Fruit fly (Drosophila melanogaster): ENCODE results near the gene CG14218.

CG14218 gene

dm6 chrX:19603953-19604352 lies 22.2 kb upstream of the CG14218 start (continued):
- TF ChIP-seq tna (GFP tag; IDR thresholded peaks at IDR 0.05; ENCODE audit: partially characterized antibody) = no peak
- 0 out of 2 replicates have a peak, but pooled peaks have one; percentile 23 for TF ChIP-seq dan (GFP tag; IDR thresholded peaks at IDR 0.05)
- no peak for TF ChIP-seq CG17186 (GFP tag; optimal IDR thresholded peaks at IDR 0.05)
- peak; percentile 49 for TF ChIP-seq CG4328 (GFP tag; optimal IDR thresholded peaks at IDR 0.05)
- TF ChIP-seq Stat92E (GFP tag; optimal IDR thresholded peaks at IDR 0.05) = no peak
- peak; percentile 16 for TF ChIP-seq Atf3 (GFP tag; optimal IDR thresholded peaks at IDR 0.05)
- TF ChIP-seq h (optimal IDR thresholded peaks at IDR 0.05) = no peak
- no peak for TF ChIP-seq Elba2 (GFP tag; optimal IDR thresholded peaks at IDR 0.05)
- peak; percentile 19 for TF ChIP-seq CG3065 (GFP tag; optimal IDR thresholded peaks at IDR 0.05)
- peak; percentile 61 for TF ChIP-seq CG5953 (GFP tag; IDR thresholded peaks at IDR 0.05)
- TF ChIP-seq wor (GFP tag; IDR thresholded peaks at IDR 0.05) = peak; percentile 48; the same call in 1 of the 2 replicates
- TF ChIP-seq trem (tag; optimal IDR thresholded peaks at IDR 0.05) = peak; percentile 50
- peak; percentile 74 for TF ChIP-seq CG6175 (GFP tag; IDR thresholded peaks at IDR 0.05)
- TF ChIP-seq CG11560 (tag; IDR thresholded peaks at IDR 0.05) = peak; percentile 56; the same call in 2 of the 3 replicates
- TF ChIP-seq Vsx1 (GFP tag; optimal IDR thresholded peaks at IDR 0.05) = peak; percentile 68
- TF ChIP-seq TFAM (GFP tag; optimal IDR thresholded peaks at IDR 0.05) = no peak
- TF ChIP-seq Lpt (GFP tag; optimal IDR thresholded peaks at IDR 0.05) = no peak
- TF ChIP-seq CG4854 (GFP tag; optimal IDR thresholded peaks at IDR 0.05) = peak; percentile 45
- no peak for TF ChIP-seq CG33557 (GFP tag; optimal IDR thresholded peaks at IDR 0.05)
- peak; percentile 75 for TF ChIP-seq mam (GFP tag; optimal IDR thresholded peaks at IDR 0.05)
- TF ChIP-seq tgo (GFP tag; IDR thresholded peaks at IDR 0.05) = peak; percentile 79
- TF ChIP-seq shn (GFP tag; optimal IDR thresholded peaks at IDR 0.05) = no peak
- TF ChIP-seq CG43689 (GFP tag; IDR thresholded peaks at IDR 0.05) = no peak
- TF ChIP-seq CG8281 (tag; optimal IDR thresholded peaks at IDR 0.05) = peak; percentile 56
- TF ChIP-seq CG33213 (GFP tag; optimal IDR thresholded peaks at IDR 0.05) = no peak
- peak; percentile 74 for TF ChIP-seq ase (GFP tag; IDR thresholded peaks at IDR 0.05)
- peak; percentile 8 for TF ChIP-seq Bteb2 (GFP tag; optimal IDR thresholded peaks at IDR 0.05)
- peak; percentile 91 for TF ChIP-seq Med (GFP tag)
- TF ChIP-seq CG7786 (GFP tag; optimal IDR thresholded peaks at IDR 0.05) = peak; percentile 38
- TF ChIP-seq salm (tag; optimal IDR thresholded peaks at IDR 0.05) = no peak
- no peak for TF ChIP-seq oc (tag; optimal IDR thresholded peaks at IDR 0.05)
- no peak for TF ChIP-seq unc-4 (GFP tag; IDR thresholded peaks at IDR 0.05; ENCODE audit: partially characterized antibody)
- TF ChIP-seq dmrt99B (tag; optimal IDR thresholded peaks at IDR 0.05) = peak; percentile 85
- TF ChIP-seq sens (GFP tag) = peak; percentile 92
- TF ChIP-seq CG13775 (GFP tag; optimal IDR thresholded peaks at IDR 0.05) = peak; percentile 65
- TF ChIP-seq odd (GFP tag; optimal IDR thresholded peaks at IDR 0.05) = no peak
- TF ChIP-seq MBD-R2 (GFP tag; IDR thresholded peaks at IDR 0.05) = peak; percentile 75
- TF ChIP-seq Six4 (GFP tag; optimal IDR thresholded peaks at IDR 0.05) = peak; percentile 62
- no peak for TF ChIP-seq p53 (GFP tag; optimal IDR thresholded peaks at IDR 0.05)
- TF ChIP-seq zf30C (GFP tag; optimal IDR thresholded peaks at IDR 0.05) = peak; percentile 27
- peak; percentile 81 for TF ChIP-seq CG18599 (GFP tag; optimal IDR thresholded peaks at IDR 0.05)
- TF ChIP-seq mirr (GFP tag; optimal IDR thresholded peaks at IDR 0.05) = peak; percentile 52
- TF ChIP-seq HLH4C (GFP tag; IDR thresholded peaks at IDR 0.05; ENCODE audit: partially characterized antibody) = 0 out of 3 replicates have a peak, but pooled peaks have one; percentile 20
- TF ChIP-seq gsb (GFP tag; IDR thresholded peaks at IDR 0.05) = peak; percentile 63
- TF ChIP-seq CG34376 (GFP tag; optimal IDR thresholded peaks at IDR 0.05) = peak; percentile 86
- TF ChIP-seq CG10959 (GFP tag; IDR thresholded peaks at IDR 0.05) = peak; percentile 73
- TF ChIP-seq fd3F (GFP tag; optimal IDR thresholded peaks at IDR 0.05) = peak; percentile 71
- TF ChIP-seq al (GFP tag; IDR thresholded peaks at IDR 0.05) = peak; percentile 87
- TF ChIP-seq CG10274 (GFP tag; optimal IDR thresholded peaks at IDR 0.05) = peak; percentile 43
- TF ChIP-seq Dek (tag; optimal IDR thresholded peaks at IDR 0.05) = peak; percentile 64
- TF ChIP-seq HLH3B (GFP tag; IDR thresholded peaks at IDR 0.05) = peak; percentile 74
- TF ChIP-seq Hmx (GFP tag; optimal IDR thresholded peaks at IDR 0.05) = no peak

Data from whole organism, embryonic.